Fruit fly (Drosophila melanogaster) Kc167 (cell line): Measurements from ENCODE around the gene DNAlig3.

Source experiments
- Sin3A ChIP-seq: fragments of >200 bp; optimal IDR thresholded peaks from 2 replicates; lab custom pipeline; 2018; ENCODE audit warnings: missing external identifiers
- psq ChIP-seq: fragments of >200 bp; optimal IDR thresholded peaks from 2 replicates; lab custom pipeline; 2017; ENCODE audit warnings: missing external identifiers

DNA sequence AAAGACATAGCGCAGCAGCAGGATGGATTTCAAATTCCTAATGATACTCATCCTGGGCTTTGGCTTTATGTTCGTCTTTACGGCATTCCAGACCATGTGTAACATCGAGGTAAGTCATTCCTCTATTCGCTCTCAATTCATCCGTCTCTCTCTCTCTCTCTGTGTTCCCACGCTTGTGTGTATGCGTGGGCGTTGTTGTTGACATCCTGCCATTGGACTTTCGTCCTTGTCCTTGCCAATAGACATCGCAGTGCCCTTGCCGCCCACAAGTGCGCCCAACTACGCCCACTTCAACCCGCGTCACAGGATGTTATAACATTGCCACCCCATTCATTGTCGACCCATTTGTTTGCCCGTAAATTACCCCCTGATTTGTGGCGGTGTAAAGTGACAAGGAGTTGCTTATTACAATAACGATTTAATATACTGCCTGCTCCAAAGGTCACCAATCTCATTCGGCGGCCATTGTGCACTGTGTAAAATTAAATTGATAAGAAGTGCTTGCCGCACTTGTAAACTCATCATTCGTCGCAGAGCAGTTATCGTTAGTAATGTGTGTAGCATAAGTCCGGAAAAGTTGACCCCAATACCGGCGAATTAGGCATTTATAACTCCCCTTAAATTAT lies 48.1 kb upstream of the DNAlig3 start:
- TF ChIP-seq Sin3A (no peak), psq (lab: Kevin White, UChicago) (no peak)
